Fruit fly (Drosophila melanogaster): ENCODE measurements around the gene Ssl2.
A peak's percentile ranks its signal among the peaks of the same experiment; 100 is the strongest.

DNA sequence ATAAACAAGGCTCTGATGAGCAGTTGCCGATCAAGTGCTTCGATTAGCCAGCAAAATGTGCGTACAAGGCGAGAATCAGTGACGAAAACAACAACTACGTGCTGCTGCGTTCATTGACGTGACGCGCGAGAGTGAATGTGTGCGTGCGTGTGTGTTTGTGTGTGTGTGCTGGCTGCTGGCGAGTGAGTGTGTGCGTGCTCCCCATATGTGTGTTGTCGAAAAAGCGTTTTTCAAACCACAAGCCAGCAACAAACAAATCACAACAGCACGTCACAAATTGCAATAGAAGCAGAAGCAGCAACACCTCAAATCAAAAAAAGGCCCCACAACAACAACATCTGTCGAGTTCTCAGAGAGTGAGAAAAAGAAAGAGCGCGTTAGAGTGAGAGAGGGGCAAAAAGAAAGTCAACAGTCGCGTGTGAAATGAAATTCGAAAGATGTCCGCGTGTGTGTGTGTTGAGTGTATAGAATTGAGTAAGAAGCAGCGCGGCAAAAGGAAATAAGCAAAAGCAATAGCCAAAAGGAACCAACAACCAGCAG is 31.5 kb upstream of the Ssl2 start:
- TF ChIP-seq br (GFP tag; optimal IDR thresholded peaks at IDR 0.05) (no peak), sage (GFP tag; optimal IDR thresholded peaks at IDR 0.05) (no peak), dmrt93B (GFP tag; optimal IDR thresholded peaks at IDR 0.05) (no peak), foxo (GFP tag; optimal IDR thresholded peaks at IDR 0.05) (no peak), GATAd (GFP tag; optimal IDR thresholded peaks at IDR 0.05) (no peak), usp (GFP tag; optimal IDR thresholded peaks at IDR 0.05) (no peak), Hr83 (GFP tag; optimal IDR thresholded peaks at IDR 0.05; ENCODE audit: poor library complexity, severe bottlenecking) (no peak), h (GFP tag; optimal IDR thresholded peaks at IDR 0.05) (no peak), CrebA (GFP tag; optimal IDR thresholded peaks at IDR 0.05; ENCODE audit: borderline replicate concordance) (no peak), pan (optimal IDR thresholded peaks at IDR 0.05) (no peak), psq (GFP tag; optimal IDR thresholded peaks at IDR 0.05) (peak; percentile 45), ey (GFP tag; optimal IDR thresholded peaks at IDR 0.05) (no peak), fru (GFP tag; optimal IDR thresholded peaks at IDR 0.05) (no peak), Dif (GFP tag; optimal IDR thresholded peaks at IDR 0.05; ENCODE audit: partially characterized antibody) (peak; percentile 71)
